Fruit fly (Drosophila melanogaster) Kc167 (cell line): ENCODE data around the gene dbf.

Experiments used
- h ChIP-seq: fragments of >200 bp; optimal IDR thresholded peaks from 3 replicates; lab custom pipeline; 2018; ENCODE audit warnings: missing external identifiers
- psq ChIP-seq: fragments of >200 bp; optimal IDR thresholded peaks from 2 replicates; lab custom pipeline; 2017; ENCODE audit warnings: missing external identifiers

DNA sequence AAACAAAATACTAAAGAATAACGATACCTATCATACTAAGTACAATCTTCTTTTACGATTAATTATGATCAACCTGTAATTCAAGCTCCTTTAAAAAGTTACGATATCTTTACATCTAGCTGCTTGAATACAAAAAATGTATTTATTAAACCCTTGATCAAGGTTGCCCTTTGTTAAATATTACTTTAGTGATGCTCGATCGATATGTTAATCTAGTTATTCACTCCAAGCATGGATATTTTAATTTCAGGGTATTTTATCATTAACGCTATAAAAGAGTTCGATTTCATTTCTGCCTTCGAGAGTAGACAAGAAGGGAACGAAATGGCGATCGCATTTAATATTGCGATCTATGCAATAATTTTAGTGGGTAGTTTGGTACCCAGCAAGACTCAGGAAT is 7.7 kb upstream of the dbf start, which contains the start of gene CG18284:
- TF ChIP-seq psq (lab: Kevin White, UChicago), result no peak
- TF ChIP-seq h (lab: Kevin White, UChicago), result no peak
